Fruit fly (Drosophila melanogaster) whole organism, wandering third instar larva: ENCODE data around the gene CG15431.

Source experiments
- CrebA ChIP-seq: fragments of 200-800 bp; sonication (Bioruptor generic); optimal IDR thresholded peaks from 2 replicates; lab custom pipeline; 2016; ENCODE audit warnings: missing biosample characterization, mild to moderate bottlenecking, missing genetic modification characterization, borderline replicate concordance
- Dfd ChIP-seq: fragments of >200 bp; optimal IDR thresholded peaks from 2 replicates; lab custom pipeline; 2017; ENCODE audit warnings: missing biosample characterization, missing genetic modification characterization
- Hr78 ChIP-seq: fragments of >200 bp; optimal IDR thresholded peaks from 2 replicates; lab custom pipeline; 2017; ENCODE audit warnings: missing biosample characterization, missing genetic modification characterization
- Rel ChIP-seq, 2 experiments: fragments of 200-800 bp; sonication (Bioruptor generic) in 1 of 2; optimal IDR thresholded peaks; 2 replicates in 1 of 2; 3 replicates in 1 of 2; lab custom pipeline; 2016 to 2019; ENCODE audit warnings: mild to moderate bottlenecking in 2 of 2, missing biosample characterization in 2 of 2, missing genetic modification characterization in 2 of 2, moderate library complexity in 1 of 2
- ey ChIP-seq: fragments of 200-800 bp; sonication (Bioruptor generic); optimal IDR thresholded peaks from 2 replicates; lab custom pipeline; 2016; ENCODE audit warnings: missing biosample characterization, missing genetic modification characterization
- h ChIP-seq: fragments of 200-800 bp; sonication (Bioruptor generic); optimal IDR thresholded peaks from 3 replicates; lab custom pipeline; 2016; ENCODE audit warnings: missing biosample characterization, mild to moderate bottlenecking, missing genetic modification characterization
- lola ChIP-seq: fragments of >200 bp; optimal IDR thresholded peaks from 2 replicates; lab custom pipeline; 2017; ENCODE audit warnings: missing biosample characterization, missing genetic modification characterization
- psq ChIP-seq: fragments of 200-800 bp; sonication (Bioruptor generic); optimal IDR thresholded peaks from 3 replicates; lab custom pipeline; 2017; ENCODE audit warnings: missing biosample characterization, mild to moderate bottlenecking, missing genetic modification characterization, moderate library complexity

DNA sequence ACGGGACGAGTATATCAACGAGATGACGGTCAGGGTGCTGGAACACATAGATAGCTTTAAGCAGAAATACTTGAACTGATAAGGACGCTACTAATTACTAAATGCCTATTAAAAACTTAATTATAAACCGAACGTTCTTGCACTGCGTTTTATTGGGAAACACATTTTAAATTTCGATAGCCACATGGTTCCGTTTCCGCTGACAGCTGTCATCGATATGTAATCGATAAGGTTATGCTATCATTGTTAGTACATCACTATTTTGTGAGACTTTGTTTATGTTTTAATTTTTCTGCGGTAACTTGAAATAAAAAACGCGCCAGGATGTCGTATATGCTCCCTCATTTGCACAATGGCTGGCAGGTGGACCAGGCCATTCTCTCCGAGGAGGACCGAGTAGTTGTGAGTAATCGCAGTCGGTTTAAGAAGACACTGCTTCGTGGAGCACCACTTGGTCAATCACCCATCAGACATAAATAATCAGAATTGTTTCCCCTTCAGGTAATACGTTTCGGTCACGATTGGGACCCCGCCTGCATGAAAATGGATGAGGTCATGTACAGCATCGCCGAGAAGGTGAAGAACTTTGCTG is 38.0 kb downstream of the CG15431 start, which contains the start of gene Dim1:
- TF ChIP-seq lola (GFP tag; lab: Kevin White, UChicago) = no peak
- TF ChIP-seq CrebA (GFP tag; lab: Kevin White, UChicago) = no peak
- TF ChIP-seq Dfd (GFP tag; lab: Kevin White, UChicago) = no peak
- TF ChIP-seq ey (GFP tag; lab: Kevin White, UChicago) = no peak
- TF ChIP-seq h = no peak
- no peak for TF ChIP-seq psq
- no peak for TF ChIP-seq Rel (GFP tag; optimal IDR thresholded peaks at IDR 0.05; lab: Kevin White, UChicago)
- peak; percentile 84 for TF ChIP-seq Rel (tag; optimal IDR thresholded peaks at IDR 0.05; lab: Kevin White, UChicago)
- no peak for TF ChIP-seq Hr78
